Worm (Caenorhabditis elegans) whole organism, early embryonic: ENCODE results near the gene C30G7.5.

Experiments
- B0310.2 ChIP-seq: sonication (generic microtip); optimal IDR thresholded peaks from 2 replicates; lab custom pipeline; 2016; ENCODE audit warnings: mild to moderate bottlenecking, missing genetic modification characterization, missing compliant biosample characterization
- F13C5.2 ChIP-seq: sonication (generic microtip); optimal IDR thresholded peaks from 2 replicates; lab custom pipeline; 2017; ENCODE audit warnings: mild to moderate bottlenecking, missing genetic modification characterization, inconsistent platforms, missing compliant biosample characterization
- aly-1 ChIP-seq: sonication (generic microtip); optimal IDR thresholded peaks from 2 replicates; lab custom pipeline; 2016; ENCODE audit warnings: missing genetic modification characterization, missing compliant biosample characterization
- ama-1 ChIP-seq: fragments of 150-350 bp; optimal IDR thresholded peaks from 2 replicates; lab custom pipeline; 2014
- ceh-13 ChIP-seq: fragments of 200-800 bp; sonication (Bioruptor generic); optimal IDR thresholded peaks from 2 replicates; lab custom pipeline; 2018; ENCODE audit warnings: mild to moderate bottlenecking, missing genetic modification characterization, missing compliant biosample characterization
- ceh-36 ChIP-seq: sonication (generic microtip); optimal IDR thresholded peaks from 2 replicates; lab custom pipeline; 2016; ENCODE audit warnings: missing genetic modification characterization, inconsistent platforms, missing compliant biosample characterization
- flt-1 ChIP-seq: fragments of 200-800 bp; sonication (Bioruptor generic); IDR thresholded peaks from 2 replicates; pipeline ENCODE4 v1.3.6; 2022; ENCODE audit warnings: missing genetic modification characterization, missing compliant biosample characterization
- hmbx-1 ChIP-seq: sonication (generic microtip); optimal IDR thresholded peaks from 2 replicates; lab custom pipeline; 2016; ENCODE audit warnings: mild to moderate bottlenecking, missing genetic modification characterization, missing compliant biosample characterization
- pes-1 ChIP-seq: fragments of 200-800 bp; sonication (Bioruptor generic); IDR thresholded peaks from 2 replicates; pipeline ENCODE4 v1.3.6; 2022; ENCODE audit warnings: missing genetic modification reagents, missing genetic modification characterization, missing compliant biosample characterization
- scrt-1 ChIP-seq: fragments of 200-800 bp; sonication (Bioruptor generic); IDR thresholded peaks from 2 replicates; pipeline ENCODE4 v1.3.6; 2022; ENCODE audit warnings: missing genetic modification characterization, missing compliant biosample characterization
- sea-1 ChIP-seq: fragments of 200-800 bp; sonication (Bioruptor generic); conservative IDR thresholded peaks from 2 replicates; pipeline ENCODE4 v1.3.6; 2022; ENCODE audit warnings: missing genetic modification characterization, missing compliant biosample characterization
- tbx-11 ChIP-seq: fragments of 200-800 bp; sonication (Bioruptor generic); IDR thresholded peaks from 2 replicates; pipeline ENCODE4 v1.3.6; 2022; ENCODE audit warnings: missing genetic modification characterization, missing compliant biosample characterization
- tbx-37 ChIP-seq: fragments of 200-800 bp; sonication (Bioruptor generic); conservative IDR thresholded peaks from 2 replicates; pipeline ENCODE4 v1.3.6; 2022; ENCODE audit warnings: missing genetic modification reagents, missing genetic modification characterization, missing compliant biosample characterization
- tra-4 ChIP-seq: sonication (generic microtip); optimal IDR thresholded peaks from 2 replicates; lab custom pipeline; 2017; ENCODE audit warnings: missing genetic modification characterization, missing compliant biosample characterization

DNA sequence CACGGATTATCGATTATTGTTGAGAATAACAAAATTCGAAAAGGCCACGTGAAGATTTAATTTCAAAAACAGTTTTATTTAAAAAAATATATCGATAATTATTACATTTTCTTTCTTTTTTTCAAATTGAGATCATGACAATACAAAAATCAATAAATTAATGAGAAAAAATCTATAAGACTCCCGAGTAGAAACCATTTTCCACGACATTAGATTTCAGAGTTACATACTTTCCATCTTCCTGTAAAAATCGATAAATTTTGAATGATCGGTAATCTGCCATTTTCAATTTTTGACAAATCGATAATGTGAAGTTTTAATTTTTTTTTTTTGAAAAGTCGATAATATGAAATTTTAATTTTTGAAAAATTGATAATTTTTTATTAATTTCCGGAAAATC is 8.8 kb downstream of the C30G7.5 start, which contains the start of gene C30G7.3:
- no peak for TF ChIP-seq tbx-37 (GFP tag; lab: Robert Waterston, UW)
- no peak for TF ChIP-seq sea-1 (GFP tag; lab: Robert Waterston, UW)
- no peak for TF ChIP-seq ceh-36 (tag; lab: Kevin White, UChicago)
- no peak for TF ChIP-seq F13C5.2 (tag; lab: Kevin White, UChicago)
- TF ChIP-seq ama-1 (lab: Kevin White, UChicago), result no peak
- no peak for TF ChIP-seq aly-1 (tag; lab: Kevin White, UChicago)
- TF ChIP-seq pes-1 (GFP tag; lab: Robert Waterston, UW), result no peak
- no peak for TF ChIP-seq ceh-13
- TF ChIP-seq hmbx-1 (tag; lab: Kevin White, UChicago), result no peak
- TF ChIP-seq scrt-1, result no peak
- no peak for TF ChIP-seq flt-1 (GFP tag; lab: Robert Waterston, UW)
- no peak for TF ChIP-seq tra-4 (tag; lab: Kevin White, UChicago)
- no peak for TF ChIP-seq B0310.2 (tag; lab: Kevin White, UChicago)
- TF ChIP-seq tbx-11 (GFP tag; lab: Robert Waterston, UW), result no peak
